Fruit fly (Drosophila melanogaster): ENCODE data around the gene kni.

kni gene

DNA sequence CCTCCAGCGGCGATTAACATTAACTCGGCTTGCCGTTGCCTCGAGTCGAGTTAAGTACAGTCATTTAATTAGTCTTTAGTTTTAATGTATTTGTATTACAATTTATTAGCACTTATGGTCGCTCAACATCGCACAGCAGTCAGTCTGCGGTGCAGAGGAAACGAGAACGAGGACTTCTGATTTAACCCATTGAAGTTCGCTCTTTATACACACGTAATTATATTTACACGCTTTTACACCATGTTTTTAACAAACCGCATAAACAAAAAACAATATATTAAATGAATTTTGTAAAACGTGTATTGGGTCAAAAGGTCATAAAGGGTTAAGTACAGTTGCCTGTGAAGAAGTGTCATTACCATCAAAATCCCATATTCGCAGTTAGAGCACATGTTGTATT is 34.0 kb downstream of the kni start:
- no peak for TF ChIP-seq noc (tag; optimal IDR thresholded peaks at IDR 0.05)

DNA sequence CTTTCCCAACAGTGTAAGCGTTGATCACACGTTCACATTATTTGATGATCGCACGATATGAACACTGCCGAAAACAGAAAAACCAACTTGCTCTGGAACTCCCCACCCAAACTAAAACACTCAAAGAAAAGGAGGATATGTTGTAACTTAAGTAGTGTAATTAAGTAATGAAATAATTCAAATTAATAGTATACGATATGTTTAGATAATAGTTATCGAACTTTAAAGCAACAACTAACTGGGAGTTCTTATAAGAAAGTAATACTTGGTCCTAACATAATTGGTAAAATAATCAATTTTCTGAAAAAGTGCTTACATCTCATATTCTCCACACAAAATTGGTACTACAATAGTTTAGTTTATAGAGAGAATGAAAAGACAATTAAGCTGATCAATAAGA is 38.1 kb downstream of the kni start:
- TF ChIP-seq noc (tag; optimal IDR thresholded peaks at IDR 0.05): no peak

DNA sequence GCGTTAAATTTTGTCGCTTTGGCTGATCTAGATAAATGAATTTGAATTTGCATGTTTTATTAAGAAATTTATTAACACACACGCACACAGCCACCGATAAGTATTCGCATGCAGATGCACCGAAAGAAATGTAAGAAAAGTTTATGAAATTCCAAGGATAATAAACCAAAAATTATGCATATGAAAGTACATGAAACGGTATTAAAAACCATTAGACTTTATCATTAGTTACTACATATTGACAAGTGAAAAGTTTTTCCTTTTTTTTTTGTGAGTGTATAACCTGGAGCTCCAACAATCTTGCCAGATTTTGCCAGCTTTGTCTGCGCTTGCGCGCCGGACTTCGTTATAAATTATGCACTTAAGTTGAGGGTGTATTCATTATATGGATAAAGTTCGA is 46.2 kb downstream of the kni start:
- no peak for TF ChIP-seq noc (tag; optimal IDR thresholded peaks at IDR 0.05)

DNA sequence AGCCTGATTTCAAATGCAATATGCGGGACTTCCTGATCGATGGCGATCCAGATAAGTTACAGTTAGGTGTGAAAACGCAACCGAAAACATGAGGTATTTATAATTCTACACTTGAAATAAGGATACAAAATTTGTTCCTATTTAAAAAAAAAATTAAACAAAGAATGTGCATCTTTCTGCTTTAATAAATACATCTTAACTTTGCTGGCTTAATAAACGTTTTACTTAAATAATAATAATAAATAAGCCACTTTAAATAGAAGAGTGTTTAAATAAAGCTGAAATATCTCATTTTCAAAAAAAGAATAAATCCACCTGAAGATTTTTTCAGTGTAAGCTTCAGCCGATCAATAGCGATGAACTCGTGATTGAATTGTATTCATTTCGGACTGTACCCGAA is 50.5 kb downstream of the kni start:
- no peak for TF ChIP-seq noc (tag; optimal IDR thresholded peaks at IDR 0.05)

DNA sequence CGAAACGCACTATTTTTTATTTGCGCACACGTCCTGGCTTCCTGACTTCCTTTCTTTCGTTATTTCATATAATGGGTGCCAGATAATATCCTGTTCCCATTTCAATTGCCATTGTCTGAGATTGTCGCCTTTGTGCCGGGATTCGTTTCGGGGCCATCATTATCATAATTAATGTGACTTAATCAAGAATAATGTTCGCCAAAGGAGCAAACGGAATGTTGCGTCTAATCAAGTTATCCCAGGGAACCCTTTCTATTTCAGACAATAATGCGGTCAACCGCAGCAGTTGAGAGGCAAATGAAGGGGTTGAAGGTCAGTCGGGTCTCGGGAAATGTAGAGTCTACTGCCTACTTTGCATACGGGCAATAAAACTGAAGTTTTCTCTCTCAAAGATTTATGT is 51.4 kb downstream of the kni start:
- TF ChIP-seq noc (tag; optimal IDR thresholded peaks at IDR 0.05): no peak

Data from whole organism, larva.